In genomic region chrX:12670385-12670784, ce11 we compare ENCODE assay signal across 3 worm cellular contexts.
TF ChIP-seq lines count a peak whose summit lies in the region.

No protein-coding gene starts in this region.

TF ChIP-seq in whole organism, L1 larva, 84 proteins besides CTCF, POLR2A, EP300 and RAD21 (continued from another document and continues in another):
- TF ChIP-seq dpl-1 (GFP tag; optimal IDR thresholded peaks at IDR 0.05; lab: Kevin White, UChicago) (peak in 2 of 3 experiments; percentile 12 to 20), pqm-1 (tag; optimal IDR thresholded peaks at IDR 0.05; lab: Kevin White, UChicago) (no peak), Y116A8C.19 (tag; optimal IDR thresholded peaks at IDR 0.05; lab: Kevin White, UChicago; ENCODE audit: borderline replicate concordance) (no peak), egl-27 (tag; optimal IDR thresholded peaks at IDR 0.05; lab: Kevin White, UChicago) (peak; percentile 10 to 78), snu-23 (GFP tag; optimal IDR thresholded peaks at IDR 0.05; lab: Kevin White, UChicago) (peak; percentile 94), unc-130 (tag; optimal IDR thresholded peaks at IDR 0.05; lab: Kevin White, UChicago) (no peak), fos-1 (tag; optimal IDR thresholded peaks at IDR 0.05; lab: Kevin White, UChicago) (peak; percentile 34), nhr-20 (tag; optimal IDR thresholded peaks at IDR 0.05; lab: Kevin White, UChicago) (peak; percentile 93), nhr-237 (tag; optimal IDR thresholded peaks at IDR 0.05; lab: Kevin White, UChicago) (peak; percentile 81), nhr-19 (GFP tag; conservative IDR thresholded peaks at IDR 0.05; lab: Robert Waterston, UW) (peak; percentile 61), jun-1 (tag; optimal IDR thresholded peaks at IDR 0.05; lab: Kevin White, UChicago) (peak; percentile 78), elt-2 (tag; optimal IDR thresholded peaks at IDR 0.05; lab: Kevin White, UChicago) (peak; percentile 3), zag-1 (tag; optimal IDR thresholded peaks at IDR 0.05; lab: Kevin White, UChicago) (no peak), elt-3 (tag; optimal IDR thresholded peaks at IDR 0.05; lab: Kevin White, UChicago) (peak in 2 of 6 experiments; percentile 31 to 63), snpc-4 (tag; optimal IDR thresholded peaks at IDR 0.05; lab: Kevin White, UChicago) (peak; percentile 34), unc-86 (tag; optimal IDR thresholded peaks at IDR 0.05; lab: Kevin White, UChicago) (peak; percentile 68), lin-13 (GFP tag; optimal IDR thresholded peaks at IDR 0.05; lab: Kevin White, UChicago) (peak; percentile 29), ceh-90 (tag; optimal IDR thresholded peaks at IDR 0.05; lab: Kevin White, UChicago) (no peak), zip-4 (GFP tag; optimal IDR thresholded peaks at IDR 0.05; lab: Kevin White, UChicago) (peak; percentile 21), ets-5 (GFP tag; IDR thresholded peaks at IDR 0.05; lab: Robert Waterston, UW) (no peak), lin-14 (GFP tag; optimal IDR thresholded peaks at IDR 0.05; lab: Kevin White, UChicago) (peak; percentile 97), nhr-47 (tag; optimal IDR thresholded peaks at IDR 0.05; lab: Kevin White, UChicago) (peak; percentile 81), C34B4.2 (tag; optimal IDR thresholded peaks at IDR 0.05; lab: Kevin White, UChicago) (no peak), pax-3 (tag; optimal IDR thresholded peaks at IDR 0.05; lab: Kevin White, UChicago) (no peak), ceh-82 (tag; optimal IDR thresholded peaks at IDR 0.05; lab: Kevin White, UChicago) (peak; percentile 68 to 84 (median 71)), C16A3.4 (tag; optimal IDR thresholded peaks at IDR 0.05; lab: Kevin White, UChicago) (peak; percentile 58), lin-15B (tag; optimal IDR thresholded peaks at IDR 0.05; lab: Kevin White, UChicago) (peak; percentile 18), egl-13 (tag; optimal IDR thresholded peaks at IDR 0.05; lab: Kevin White, UChicago) (peak; percentile 86), nhr-12 (tag; optimal IDR thresholded peaks at IDR 0.05; lab: Kevin White, UChicago) (no peak), hlh-17 (GFP tag; optimal IDR thresholded peaks at IDR 0.05; lab: Kevin White, UChicago; ENCODE audit: borderline replicate concordance) (no peak), irx-1 (tag; optimal IDR thresholded peaks at IDR 0.05; lab: Kevin White, UChicago) (peak; percentile 47), nhr-76 (tag; optimal IDR thresholded peaks at IDR 0.05; lab: Kevin White, UChicago) (no peak), mep-1 (tag; optimal IDR thresholded peaks at IDR 0.05; lab: Kevin White, UChicago) (peak; percentile 92), mef-2 (tag; optimal IDR thresholded peaks at IDR 0.05; lab: Kevin White, UChicago) (peak; percentile 17), alr-1 (tag; optimal IDR thresholded peaks at IDR 0.05; lab: Kevin White, UChicago; ENCODE audit: borderline replicate concordance) (no peak), isw-1 (GFP tag; IDR thresholded peaks at IDR 0.05; lab: Robert Waterston, UW) (peak; percentile 57), aha-1 (tag; optimal IDR thresholded peaks at IDR 0.05; lab: Kevin White, UChicago) (no peak), lsy-2 (tag; optimal IDR thresholded peaks at IDR 0.05; lab: Kevin White, UChicago) (peak; percentile 44 to 78), tbx-2 (tag; optimal IDR thresholded peaks at IDR 0.05; lab: Kevin White, UChicago) (peak; percentile 88), swsn-7 (tag; optimal IDR thresholded peaks at IDR 0.05; lab: Kevin White, UChicago) (peak; percentile 90), xbp-1 (tag; optimal IDR thresholded peaks at IDR 0.05; lab: Kevin White, UChicago) (peak; percentile 62), dsc-1 (tag; optimal IDR thresholded peaks at IDR 0.05; lab: Kevin White, UChicago) (peak; percentile 59), ama-1 (optimal IDR thresholded peaks at IDR 0.05; lab: Kevin White, UChicago) (no peak)

TF ChIP-seq in whole organism, L3 larva, 47 proteins besides CTCF, POLR2A, EP300 and RAD21 (continued from another document):
- TF ChIP-seq nhr-77 (tag; optimal IDR thresholded peaks at IDR 0.05; lab: Kevin White, UChicago) (no peak), sea-2 (GFP tag; optimal IDR thresholded peaks at IDR 0.05; lab: Kevin White, UChicago) (no peak), nhr-23 (tag; optimal IDR thresholded peaks at IDR 0.05; lab: Kevin White, UChicago) (peak; percentile 70), nhr-28 (tag; optimal IDR thresholded peaks at IDR 0.05; lab: Kevin White, UChicago) (no peak), pha-4 (tag; optimal IDR thresholded peaks at IDR 0.05; lab: Kevin White, UChicago) (peak; percentile 85), tbx-2 (tag; optimal IDR thresholded peaks at IDR 0.05; lab: Kevin White, UChicago) (peak; percentile 74), fos-1 (tag; optimal IDR thresholded peaks at IDR 0.05; lab: Kevin White, UChicago) (no peak), egl-27 (tag; optimal IDR thresholded peaks at IDR 0.05; lab: Kevin White, UChicago) (no peak), ztf-11 (tag; optimal IDR thresholded peaks at IDR 0.05; lab: Kevin White, UChicago) (no peak), nhr-11 (tag; optimal IDR thresholded peaks at IDR 0.05; lab: Kevin White, UChicago) (no peak), fkh-10 (GFP tag; optimal IDR thresholded peaks at IDR 0.05; lab: Kevin White, UChicago) (peak; percentile 84), mml-1 (tag; optimal IDR thresholded peaks at IDR 0.05; lab: Kevin White, UChicago) (no peak), lsy-12 (tag; optimal IDR thresholded peaks at IDR 0.05; lab: Kevin White, UChicago) (peak; percentile 41), nhr-67 (tag; optimal IDR thresholded peaks at IDR 0.05; lab: Kevin White, UChicago) (no peak), nhr-43 (tag; optimal IDR thresholded peaks at IDR 0.05; lab: Kevin White, UChicago; ENCODE audit: poor library complexity, severe bottlenecking) (peak; percentile 50), skn-1 (tag; optimal IDR thresholded peaks at IDR 0.05; lab: Kevin White, UChicago) (peak; percentile 25), nhr-12 (tag; optimal IDR thresholded peaks at IDR 0.05; lab: Kevin White, UChicago) (no peak), ceh-16 (tag; optimal IDR thresholded peaks at IDR 0.05; lab: Kevin White, UChicago) (no peak), aly-2 (tag; optimal IDR thresholded peaks at IDR 0.05; lab: Kevin White, UChicago) (no peak), daf-12 (tag; optimal IDR thresholded peaks at IDR 0.05; lab: Kevin White, UChicago) (no peak), ceh-28 (tag; optimal IDR thresholded peaks at IDR 0.05; lab: Kevin White, UChicago) (peak; percentile 70), hmg-11 (tag; optimal IDR thresholded peaks at IDR 0.05; lab: Kevin White, UChicago) (peak; percentile 95), eor-1 (tag; optimal IDR thresholded peaks at IDR 0.05; lab: Kevin White, UChicago) (no peak), elt-3 (tag; optimal IDR thresholded peaks at IDR 0.05; lab: Kevin White, UChicago) (no peak), egl-5 (tag; optimal IDR thresholded peaks at IDR 0.05; lab: Kevin White, UChicago) (peak; percentile 64), lin-15B (tag; optimal IDR thresholded peaks at IDR 0.05; lab: Kevin White, UChicago) (peak; percentile 23), ceh-9 (tag; optimal IDR thresholded peaks at IDR 0.05; lab: Kevin White, UChicago) (no peak), nhr-76 (tag; optimal IDR thresholded peaks at IDR 0.05; lab: Kevin White, UChicago) (no peak)
TF ChIP-seq in whole organism, L3 larva: peak in this region for 23.

TF ChIP-seq in whole organism, young adult, 124 proteins besides CTCF, POLR2A, EP300 and RAD21 (continued from another document and continues in another):
- TF ChIP-seq B0019.2 (GFP tag; conservative IDR thresholded peaks at IDR 0.05; lab: Robert Waterston, UW) (no peak), lsy-27 (tag; optimal IDR thresholded peaks at IDR 0.05; lab: Kevin White, UChicago; ENCODE audit: borderline replicate concordance, insufficient read depth) (no peak), F52B5.7 (tag; optimal IDR thresholded peaks at IDR 0.05; lab: Kevin White, UChicago) (no peak), lin-54 (GFP tag; optimal IDR thresholded peaks at IDR 0.05; lab: Kevin White, UChicago) (peak; percentile 43), ets-4 (GFP tag; optimal IDR thresholded peaks at IDR 0.05; lab: Kevin White, UChicago) (no peak), snpc-4 (GFP tag; optimal IDR thresholded peaks at IDR 0.05; lab: Kevin White, UChicago) (no peak), snpc-4 (tag; optimal IDR thresholded peaks at IDR 0.05; lab: Kevin White, UChicago) (peak in 3 of 4 experiments; percentile 18 to 46 (median 38)), C17E4.6 (GFP tag; IDR thresholded peaks at IDR 0.05; lab: Robert Waterston, UW) (no peak), ztf-6 (GFP tag; IDR thresholded peaks at IDR 0.05; lab: Robert Waterston, UW) (no peak), lin-35 (GFP tag; optimal IDR thresholded peaks at IDR 0.05; lab: Kevin White, UChicago) (no peak), tlf-1 (GFP tag; optimal IDR thresholded peaks at IDR 0.05; lab: Kevin White, UChicago) (no peak), nhr-120 (GFP tag; IDR thresholded peaks at IDR 0.05; lab: Robert Waterston, UW) (no peak), attf-3 (GFP tag; conservative IDR thresholded peaks at IDR 0.05; lab: Robert Waterston, UW) (no peak), attf-5 (GFP tag; optimal IDR thresholded peaks at IDR 0.05; lab: Kevin White, UChicago) (peak; percentile 41), F33H1.4 (GFP tag; IDR thresholded peaks at IDR 0.05; lab: Robert Waterston, UW) (no peak), sdz-38 (tag; optimal IDR thresholded peaks at IDR 0.05; lab: Kevin White, UChicago) (no peak), lsl-1 (GFP tag; optimal IDR thresholded peaks at IDR 0.05; lab: Kevin White, UChicago) (no peak), ccch-3 (GFP tag; optimal IDR thresholded peaks at IDR 0.05; lab: Kevin White, UChicago) (no peak), rpc-1 (optimal IDR thresholded peaks at IDR 0.05; lab: Kevin White, UChicago) (no peak), rpc-1 (tag; optimal IDR thresholded peaks at IDR 0.05; lab: Kevin White, UChicago) (no peak), gei-17 (GFP tag; optimal IDR thresholded peaks at IDR 0.05; lab: Kevin White, UChicago) (no peak), akir-1 (GFP tag; optimal IDR thresholded peaks at IDR 0.05; lab: Kevin White, UChicago) (no peak), lin-26 (GFP tag; IDR thresholded peaks at IDR 0.05; lab: Robert Waterston, UW) (no peak), lag-1 (GFP tag; IDR thresholded peaks at IDR 0.05; lab: Robert Waterston, UW) (no peak), F23B12.7 (tag; optimal IDR thresholded peaks at IDR 0.05; lab: Kevin White, UChicago; ENCODE audit: insufficient read depth) (no peak), C06A6.2 (GFP tag; conservative IDR thresholded peaks at IDR 0.05; lab: Robert Waterston, UW) (no peak), mel-28 (tag; optimal IDR thresholded peaks at IDR 0.05; lab: Kevin White, UChicago; ENCODE audit: borderline replicate concordance) (no peak), B0035.1 (tag; optimal IDR thresholded peaks at IDR 0.05; lab: Kevin White, UChicago) (peak; percentile 48), madf-8 (GFP tag; conservative IDR thresholded peaks at IDR 0.05; lab: Robert Waterston, UW) (no peak), ama-1 (optimal IDR thresholded peaks at IDR 0.05; lab: Kevin White, UChicago) (no peak), ama-1 (GFP tag; optimal IDR thresholded peaks at IDR 0.05; lab: Kevin White, UChicago) (no peak), hrde-1 (tag; optimal IDR thresholded peaks at IDR 0.05; lab: Kevin White, UChicago; ENCODE audit: borderline replicate concordance) (no peak), lir-1 (GFP tag; conservative IDR thresholded peaks at IDR 0.05; lab: Robert Waterston, UW) (no peak), sptf-2 (GFP tag; optimal IDR thresholded peaks at IDR 0.05; lab: Kevin White, UChicago) (no peak), snpc-1.1 (tag; optimal IDR thresholded peaks at IDR 0.05; lab: Kevin White, UChicago; ENCODE audit: insufficient read depth) (no peak), sea-2 (GFP tag; IDR thresholded peaks at IDR 0.05; lab: Robert Waterston, UW) (no peak), ceh-40 (GFP tag; IDR thresholded peaks at IDR 0.05; lab: Robert Waterston, UW) (no peak), dpl-1 (GFP tag; optimal IDR thresholded peaks at IDR 0.05; lab: Kevin White, UChicago) (no peak), snpc-3.4 (tag; optimal IDR thresholded peaks at IDR 0.05; lab: Kevin White, UChicago) (no peak), Y53F4B.3 (GFP tag; IDR thresholded peaks at IDR 0.05; lab: Robert Waterston, UW) (no peak), egl-18 (GFP tag; IDR thresholded peaks at IDR 0.05; lab: Robert Waterston, UW) (no peak), nhr-80 (tag; optimal IDR thresholded peaks at IDR 0.05; lab: Kevin White, UChicago) (peak; percentile 57), athp-1 (tag; optimal IDR thresholded peaks at IDR 0.05; lab: Kevin White, UChicago) (no peak), Y53G8AR.9 (GFP tag; conservative IDR thresholded peaks at IDR 0.05; lab: Robert Waterston, UW) (0 out of 2 replicates have a peak, but pooled peaks have one; percentile 33), ceh-91 (GFP tag; IDR thresholded peaks at IDR 0.05; lab: Robert Waterston, UW) (no peak), ztf-18 (tag; optimal IDR thresholded peaks at IDR 0.05; lab: Kevin White, UChicago) (no peak), ztf-25 (GFP tag; IDR thresholded peaks at IDR 0.05; lab: Robert Waterston, UW) (no peak), nhr-27 (tag; optimal IDR thresholded peaks at IDR 0.05; lab: Kevin White, UChicago) (no peak), F10E7.11 (tag; optimal IDR thresholded peaks at IDR 0.05; lab: Kevin White, UChicago) (no peak), dpff-1 (tag; optimal IDR thresholded peaks at IDR 0.05; lab: Kevin White, UChicago) (no peak), hmg-1.2 (GFP tag; IDR thresholded peaks at IDR 0.05; lab: Robert Waterston, UW) (peak; percentile 85; the same call in 1 of the 2 replicates), pbrm-1 (GFP tag; IDR thresholded peaks at IDR 0.05; lab: Robert Waterston, UW) (peak; percentile 46), aptf-3 (GFP tag; IDR thresholded peaks at IDR 0.05; lab: Robert Waterston, UW) (no peak), F22D6.2 (tag; optimal IDR thresholded peaks at IDR 0.05; lab: Kevin White, UChicago) (peak; percentile 7), F57A8.1 (GFP tag; optimal IDR thresholded peaks at IDR 0.05; lab: Kevin White, UChicago) (no peak), ekl-4 (GFP tag; IDR thresholded peaks at IDR 0.05; lab: Robert Waterston, UW) (peak; percentile 47; the same call in 1 of the 2 replicates), Y79H2A.3 (GFP tag; conservative IDR thresholded peaks at IDR 0.05; lab: Robert Waterston, UW) (no peak), K12H6.12 (tag; optimal IDR thresholded peaks at IDR 0.05; lab: Kevin White, UChicago) (peak; percentile 80), B0336.3 (GFP tag; IDR thresholded peaks at IDR 0.05; lab: Robert Waterston, UW) (peak; percentile 69; the same call in 1 of the 2 replicates), mxl-1 (tag; optimal IDR thresholded peaks at IDR 0.05; lab: Kevin White, UChicago) (no peak), D2030.7 (GFP tag; IDR thresholded peaks at IDR 0.05; lab: Robert Waterston, UW) (no peak), ceh-58 (GFP tag; IDR thresholded peaks at IDR 0.05; lab: Robert Waterston, UW) (no peak), hlh-12 (tag; optimal IDR thresholded peaks at IDR 0.05; lab: Kevin White, UChicago) (no peak), ceh-27 (GFP tag; optimal IDR thresholded peaks at IDR 0.05; lab: Kevin White, UChicago) (peak; percentile 71), let-526 (GFP tag; IDR thresholded peaks at IDR 0.05; lab: Robert Waterston, UW) (no peak), die-1 (tag; optimal IDR thresholded peaks at IDR 0.05; lab: Kevin White, UChicago) (no peak), tbp1 (GFP tag; optimal IDR thresholded peaks at IDR 0.05; lab: Kevin White, UChicago) (peak; percentile 48), F37B4.10 (GFP tag; IDR thresholded peaks at IDR 0.05; lab: Robert Waterston, UW) (no peak), madf-3 (GFP tag; IDR thresholded peaks at IDR 0.05; lab: Robert Waterston, UW) (no peak), somi-1 (GFP tag; optimal IDR thresholded peaks at IDR 0.05; lab: Kevin White, UChicago) (peak; percentile 65), atf-7 (tag; optimal IDR thresholded peaks at IDR 0.05; lab: Kevin White, UChicago) (no peak), cebp-1 (GFP tag; IDR thresholded peaks at IDR 0.05; lab: Robert Waterston, UW) (peak; percentile 40; the same call in 1 of the 2 replicates), cebp-1 (tag; optimal IDR thresholded peaks at IDR 0.05; lab: Kevin White, UChicago) (peak; percentile 87)
